Worm (Caenorhabditis elegans) whole organism, L3 larva: ENCODE results near the gene Y77E11A.23.

Source experiments
- R02D3.7 ChIP-seq: fragments of 150-350 bp; optimal IDR thresholded peaks from 2 replicates; lab custom pipeline; 2014; ENCODE audit warnings: missing biosample characterization, missing genetic modification characterization
- aly-2 ChIP-seq: fragments of 150-350 bp; optimal IDR thresholded peaks from 2 replicates; lab custom pipeline; 2014; ENCODE audit warnings: missing biosample characterization, missing genetic modification characterization
- ama-1 ChIP-seq: fragments of 150-350 bp; optimal IDR thresholded peaks from 2 replicates; lab custom pipeline; 2018
- ceh-28 ChIP-seq: fragments of 150-350 bp; optimal IDR thresholded peaks from 2 replicates; lab custom pipeline; 2014; ENCODE audit warnings: missing biosample characterization, missing genetic modification reagents, missing genetic modification characterization
- egl-5 ChIP-seq: fragments of 150-350 bp; optimal IDR thresholded peaks from 2 replicates; lab custom pipeline; 2017; ENCODE audit warnings: missing biosample characterization, missing genetic modification reagents, missing genetic modification characterization, inconsistent platforms
- eor-1 ChIP-seq, 2 experiments: fragments of 150-350 bp; optimal IDR thresholded peaks; 2 replicates each; lab custom pipeline; 2014 to 2018; ENCODE audit warnings: missing biosample characterization in 2 of 2, missing genetic modification characterization in 2 of 2
- fos-1 ChIP-seq: fragments of 150-350 bp; optimal IDR thresholded peaks from 2 replicates; lab custom pipeline; 2014; ENCODE audit warnings: missing biosample characterization, missing genetic modification characterization
- jun-1 ChIP-seq: fragments of 150-350 bp; optimal IDR thresholded peaks from 2 replicates; lab custom pipeline; 2014; ENCODE audit warnings: missing biosample characterization, missing genetic modification reagents, missing genetic modification characterization
- lin-15B ChIP-seq: fragments of 150-350 bp; optimal IDR thresholded peaks from 2 replicates; lab custom pipeline; 2014; ENCODE audit warnings: missing biosample characterization, missing genetic modification characterization
- lin-39 ChIP-seq: fragments of 150-350 bp; optimal IDR thresholded peaks from 2 replicates; lab custom pipeline; 2018; ENCODE audit warnings: missing biosample characterization, missing genetic modification reagents, missing genetic modification characterization
- lsy-12 ChIP-seq: sonication (generic microtip); optimal IDR thresholded peaks from 2 replicates; lab custom pipeline; 2016; ENCODE audit warnings: mild to moderate bottlenecking, missing genetic modification characterization, missing compliant biosample characterization
- mml-1 ChIP-seq: fragments of 150-350 bp; sonication (generic microtip); optimal IDR thresholded peaks from 3 replicates; lab custom pipeline; 2014; ENCODE audit warnings: missing biosample characterization, missing genetic modification characterization
- nhr-12 ChIP-seq: fragments of 150-350 bp; optimal IDR thresholded peaks from 2 replicates; lab custom pipeline; 2014; ENCODE audit warnings: missing biosample characterization, missing genetic modification characterization
- nhr-23 ChIP-seq: fragments of 150-350 bp; optimal IDR thresholded peaks from 2 replicates; lab custom pipeline; 2014; ENCODE audit warnings: missing biosample characterization, missing genetic modification reagents, missing genetic modification characterization
- nhr-237 ChIP-seq: fragments of 150-350 bp; optimal IDR thresholded peaks from 2 replicates; lab custom pipeline; 2014; ENCODE audit warnings: missing biosample characterization, missing genetic modification characterization
- nhr-25 ChIP-seq: sonication (generic microtip); optimal IDR thresholded peaks from 2 replicates; lab custom pipeline; 2017; ENCODE audit warnings: missing biosample characterization, missing genetic modification characterization
- nhr-28 ChIP-seq: fragments of 150-350 bp; optimal IDR thresholded peaks from 2 replicates; lab custom pipeline; 2014; ENCODE audit warnings: missing biosample characterization, missing genetic modification characterization
- nhr-43 ChIP-seq: sonication (generic microtip); optimal IDR thresholded peaks from 2 replicates; lab custom pipeline; 2016; ENCODE audit warnings: mild to moderate bottlenecking, missing genetic modification characterization, missing compliant biosample characterization; ENCODE audit not compliant: poor library complexity, severe bottlenecking
- nhr-67 ChIP-seq: fragments of 150-350 bp; optimal IDR thresholded peaks from 2 replicates; lab custom pipeline; 2014; ENCODE audit warnings: missing biosample characterization, missing genetic modification characterization
- nhr-76 ChIP-seq: fragments of 150-350 bp; sonication (generic microtip); optimal IDR thresholded peaks from 5 replicates; lab custom pipeline; 2014; ENCODE audit warnings: missing biosample characterization, missing genetic modification characterization
- pha-4 ChIP-seq: fragments of 150-350 bp; optimal IDR thresholded peaks from 2 replicates; lab custom pipeline; 2014; ENCODE audit warnings: missing biosample characterization, missing genetic modification reagents, missing genetic modification characterization
- pqm-1 ChIP-seq: fragments of 150-350 bp; optimal IDR thresholded peaks from 2 replicates; lab custom pipeline; 2017; ENCODE audit warnings: missing biosample characterization, missing genetic modification characterization, inconsistent platforms
- sea-2 ChIP-seq: fragments of 150-350 bp; sonication (generic microtip); optimal IDR thresholded peaks from 4 replicates; lab custom pipeline; 2014; ENCODE audit warnings: missing biosample characterization, missing genetic modification reagents, missing genetic modification characterization
- skn-1 ChIP-seq: fragments of 150-350 bp; optimal IDR thresholded peaks from 2 replicates; lab custom pipeline; 2014; ENCODE audit warnings: missing biosample characterization, missing genetic modification characterization
- snpc-4 ChIP-seq: fragments of 150-350 bp; optimal IDR thresholded peaks from 2 replicates; lab custom pipeline; 2014; ENCODE audit warnings: missing biosample characterization, missing genetic modification characterization
- tbx-2 ChIP-seq: sonication (generic microtip); optimal IDR thresholded peaks from 2 replicates; lab custom pipeline; 2016; ENCODE audit warnings: mild to moderate bottlenecking, missing genetic modification characterization, missing compliant biosample characterization
- unc-39 ChIP-seq: sonication (generic microtip); optimal IDR thresholded peaks from 4 replicates; lab custom pipeline; 2017; ENCODE audit warnings: missing biosample characterization, missing genetic modification characterization
- unc-62 ChIP-seq: fragments of 150-350 bp; sonication (generic microtip); optimal IDR thresholded peaks from 4 replicates; lab custom pipeline; 2014; ENCODE audit warnings: missing biosample characterization, missing genetic modification reagents, missing genetic modification characterization
- ztf-4 ChIP-seq: fragments of 150-350 bp; optimal IDR thresholded peaks from 2 replicates; lab custom pipeline; 2014; ENCODE audit warnings: missing biosample characterization, missing genetic modification characterization

Gene Y77E11A.23

DNA sequence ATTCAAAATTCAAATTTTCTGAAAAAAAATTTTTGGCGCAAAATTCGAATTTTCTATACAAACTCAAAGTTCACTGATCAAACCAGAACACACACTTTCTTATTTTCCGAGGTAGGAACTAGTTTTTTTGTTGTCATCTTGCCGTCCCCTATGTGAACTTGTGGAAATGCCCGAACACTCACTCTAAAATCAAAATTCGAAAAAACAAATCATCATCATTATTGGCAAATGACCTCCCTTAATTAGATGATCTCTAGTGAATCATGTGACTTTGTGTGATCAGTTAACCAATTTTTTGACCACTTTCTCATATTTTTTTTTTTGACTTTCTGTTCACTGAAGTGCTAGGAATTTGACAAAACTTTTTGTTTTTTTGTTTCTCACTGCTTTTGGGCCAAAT lies 22.3 kb upstream of the Y77E11A.23 start:
- peak; percentile 36 for TF ChIP-seq nhr-25 (tag; lab: Kevin White, UChicago)
- TF ChIP-seq nhr-76 (tag; lab: Kevin White, UChicago): no peak
- no peak for TF ChIP-seq fos-1 (tag; lab: Kevin White, UChicago)

DNA sequence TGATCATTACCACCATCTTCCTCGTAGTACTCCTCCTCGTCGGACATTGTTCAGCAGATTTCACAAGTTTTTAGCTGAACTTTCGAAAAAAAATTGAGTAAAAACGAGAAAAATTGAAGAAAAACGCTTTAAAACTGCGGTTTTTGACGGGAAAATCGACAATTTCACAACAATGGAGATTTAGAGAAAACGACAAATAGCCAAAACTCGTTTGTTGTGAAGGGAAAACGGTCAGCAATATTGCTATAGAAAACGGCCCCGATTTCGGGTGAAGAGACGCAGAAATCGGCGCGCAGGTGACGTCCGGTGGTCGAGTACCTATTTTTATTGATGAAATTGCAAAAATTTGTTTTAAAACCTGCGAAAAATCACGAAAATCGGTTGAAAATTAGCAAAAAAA lies 15.8 kb upstream of the Y77E11A.23 start, which contains the start of gene clp-7:
TSS of gene clp-7 (minus strand) at position 47 of the 400 bp plus-strand sequence.
- TF ChIP-seq nhr-43 (tag; lab: Kevin White, UChicago): no peak
- TF ChIP-seq nhr-25 (tag; lab: Kevin White, UChicago): peak; percentile 1
- TF ChIP-seq eor-1 (tag; optimal IDR thresholded peaks at IDR 0.05; lab: Kevin White, UChicago): no peak
- TF ChIP-seq nhr-23 (tag; lab: Kevin White, UChicago): peak; percentile 30
- no peak for TF ChIP-seq egl-5

DNA sequence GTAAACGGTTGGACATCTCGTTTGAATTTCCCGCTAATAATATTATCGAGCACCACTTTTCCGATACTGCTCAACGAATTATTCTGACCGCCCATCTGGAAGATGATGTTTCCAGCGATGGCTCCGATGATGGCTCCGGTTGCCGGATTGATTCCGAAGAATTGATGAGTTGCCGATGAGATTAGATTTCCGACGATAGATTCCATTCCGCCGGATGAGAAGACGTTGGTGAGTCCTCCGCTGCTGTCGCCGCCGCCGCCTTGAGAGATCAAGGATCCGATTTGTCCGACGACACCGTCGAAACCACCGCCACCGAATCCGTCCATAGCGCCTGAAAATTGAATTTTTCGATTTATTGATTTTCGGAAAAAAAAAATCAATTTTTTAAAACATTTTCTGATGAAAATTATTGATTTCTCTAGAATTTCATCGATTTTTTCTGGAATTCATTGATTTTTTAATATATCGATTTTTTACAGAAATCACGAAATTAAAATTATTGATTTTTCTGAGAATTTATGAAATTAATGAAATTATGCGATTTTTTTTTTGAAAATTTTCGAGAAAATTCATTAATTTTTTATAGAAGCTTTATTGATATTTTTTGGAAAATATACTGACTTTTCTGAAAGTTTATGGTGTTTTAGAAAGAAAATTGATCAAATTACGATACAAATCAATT lies 14.0 kb upstream of the Y77E11A.23 start:
- TF ChIP-seq snpc-4 (tag; lab: Kevin White, UChicago): no peak
- TF ChIP-seq ceh-28 (tag; lab: Kevin White, UChicago): peak; percentile 68

DNA sequence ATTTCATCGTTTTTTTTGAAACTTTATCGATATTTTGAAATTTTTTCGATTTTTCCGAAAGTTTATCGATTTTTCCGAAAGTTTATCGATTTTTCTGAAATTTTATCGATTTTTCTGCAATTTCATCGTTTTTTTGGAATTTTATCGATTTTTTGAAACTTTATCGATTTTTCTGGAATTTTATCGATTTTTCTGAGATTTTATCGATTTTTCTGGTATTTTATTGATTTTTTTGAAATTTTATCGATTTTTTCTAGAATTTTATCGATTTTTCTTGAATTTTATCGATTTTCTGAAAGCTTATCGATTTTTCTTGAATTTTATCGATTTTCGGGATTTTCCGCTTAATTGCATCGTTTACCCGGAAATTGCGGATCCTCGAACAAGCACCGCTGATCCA lies 13.3 kb upstream of the Y77E11A.23 start:
- TF ChIP-seq nhr-23 (tag; lab: Kevin White, UChicago) (no peak), ceh-28 (tag; lab: Kevin White, UChicago) (peak; percentile 97)
- TF ChIP-seq, all 47 proteins: peak for 1

DNA sequence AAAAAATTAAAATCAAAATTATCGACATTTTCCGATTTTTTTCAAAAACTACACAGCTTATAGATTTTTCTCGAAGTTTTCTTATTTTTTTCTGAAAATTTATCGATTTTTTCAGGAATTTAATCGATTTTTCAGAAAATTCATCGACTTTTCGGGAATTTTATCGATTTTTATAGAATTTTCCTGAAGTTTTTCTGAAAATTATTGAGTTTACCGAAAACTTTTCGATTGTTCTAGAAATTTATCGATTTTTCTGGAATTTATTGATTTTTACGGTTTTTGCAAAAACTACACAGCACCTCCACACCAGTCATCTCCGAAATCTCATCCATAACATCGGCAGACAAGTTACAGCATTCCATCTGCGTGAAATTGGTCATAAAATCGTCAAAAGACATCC lies 7.5 kb upstream of the Y77E11A.23 start:
- TF ChIP-seq tbx-2 (tag; lab: Kevin White, UChicago): no peak
- TF ChIP-seq nhr-28 (tag; lab: Kevin White, UChicago): no peak
- peak; percentile 84 for TF ChIP-seq ceh-28 (tag; lab: Kevin White, UChicago)
- TF ChIP-seq skn-1 (tag; lab: Kevin White, UChicago): no peak

DNA sequence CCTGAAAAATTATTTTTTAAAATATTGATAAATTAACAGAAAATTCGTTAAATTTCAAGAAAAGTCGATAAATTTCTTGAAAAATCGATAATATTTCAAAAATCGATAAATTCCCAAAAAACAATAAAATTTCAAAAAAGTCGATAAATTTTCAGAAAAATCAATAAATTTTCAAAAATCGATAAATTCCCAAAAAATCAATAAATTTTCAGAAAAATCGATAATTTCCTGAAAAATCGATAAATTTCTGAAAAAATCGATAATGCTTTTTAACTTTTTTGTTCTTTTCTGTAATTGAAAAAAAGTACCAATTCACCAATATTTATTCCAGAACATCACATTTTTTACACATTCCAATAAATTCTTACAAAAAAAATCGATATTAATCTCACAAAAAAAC lies 5.0 kb upstream of the Y77E11A.23 start:
- TF ChIP-seq snpc-4 (tag; lab: Kevin White, UChicago) (no peak), ceh-28 (tag; lab: Kevin White, UChicago) (peak; percentile 99)
- TF ChIP-seq, all 47 proteins: peak for 1

DNA sequence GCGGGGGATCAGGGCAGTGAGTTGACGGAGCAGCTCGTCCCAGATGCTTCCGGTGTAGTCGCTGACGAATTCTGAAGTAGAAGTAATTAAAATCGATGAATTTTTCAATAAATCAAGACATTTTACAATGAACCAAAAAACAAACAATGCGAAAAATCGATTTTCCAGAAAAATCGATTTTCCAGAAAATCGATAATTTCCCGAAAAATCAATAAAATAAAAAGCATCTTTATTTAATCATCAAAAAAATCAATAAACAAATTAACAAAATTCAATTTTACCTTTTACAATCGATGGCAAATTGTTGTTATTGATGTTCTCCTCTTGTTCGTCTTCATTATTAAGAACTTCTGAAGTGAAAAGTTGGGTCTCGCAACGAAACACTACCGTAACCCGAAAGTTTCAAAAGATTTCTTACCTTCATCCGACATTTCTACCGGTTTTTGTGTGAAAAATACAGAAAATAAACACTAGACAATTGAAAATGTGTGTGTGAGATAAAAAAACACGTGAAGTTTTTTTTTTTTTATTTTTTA lies 4.5 kb upstream of the Y77E11A.23 start, which contains the start of gene clp-6:
TSS of gene clp-6 (minus strand) at position 486 of the 536 bp plus-strand sequence.
- TF ChIP-seq R02D3.7 (tag; lab: Kevin White, UChicago) (no peak), ceh-28 (tag; lab: Kevin White, UChicago) (peak; percentile 93), mml-1 (tag; lab: Kevin White, UChicago) (no peak), lsy-12 (tag; lab: Kevin White, UChicago) (no peak), nhr-237 (tag; lab: Kevin White, UChicago) (no peak), skn-1 (tag; lab: Kevin White, UChicago) (no peak), nhr-67 (tag; lab: Kevin White, UChicago) (no peak), nhr-12 (tag; lab: Kevin White, UChicago) (no peak)

DNA sequence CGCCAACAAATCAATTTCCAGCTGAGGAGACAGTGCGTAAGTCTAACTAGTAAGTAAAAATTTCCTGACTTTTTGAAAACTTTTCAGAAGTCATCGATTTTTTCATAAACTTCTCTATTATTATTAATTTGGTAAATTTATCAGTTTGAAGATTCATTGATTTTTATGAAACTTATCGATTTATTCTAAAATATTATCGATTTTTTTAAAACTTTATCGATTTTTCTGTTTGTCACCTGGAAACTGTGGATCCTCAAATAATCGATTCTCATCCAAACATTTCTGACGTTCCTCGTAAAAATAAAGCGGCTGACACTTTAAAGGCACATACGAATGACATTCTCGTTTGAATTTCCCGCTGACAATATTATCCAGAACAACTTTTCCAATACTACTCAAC lies 3.8 kb upstream of the Y77E11A.23 start:
- TF ChIP-seq ceh-28 (tag; lab: Kevin White, UChicago): peak; percentile 87
- TF ChIP-seq pqm-1 (tag; lab: Kevin White, UChicago): no peak
- TF ChIP-seq jun-1: no peak
- TF ChIP-seq ztf-4 (tag; lab: Kevin White, UChicago): no peak
- TF ChIP-seq pha-4: no peak
- no peak for TF ChIP-seq ama-1 (lab: Kevin White, UChicago)

DNA sequence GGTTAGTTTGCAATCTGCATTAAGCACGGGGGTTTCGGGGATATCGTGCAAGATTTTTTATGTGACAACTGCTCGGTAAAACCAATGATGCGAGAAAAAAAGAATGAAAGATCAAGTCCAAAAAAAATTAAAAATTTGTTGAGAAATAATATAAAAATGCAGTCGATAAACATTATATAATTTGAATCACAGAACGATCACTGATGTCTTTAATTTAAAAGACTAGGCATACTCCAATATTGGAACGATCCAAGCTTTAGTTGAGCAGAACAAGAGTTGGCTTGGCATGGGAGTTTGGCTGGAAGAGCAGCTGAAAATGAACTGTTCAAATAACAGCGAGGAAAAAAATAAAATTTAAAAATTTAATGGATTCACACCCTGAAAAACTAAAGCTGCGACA lies 2.9 kb downstream of the Y77E11A.23 start, which contains the start of gene clec-171:
TSS of gene clec-171 (minus strand) at position 101 of the 400 bp plus-strand sequence.
- TF ChIP-seq aly-2 (tag; lab: Kevin White, UChicago): no peak
- TF ChIP-seq lin-39: no peak
- TF ChIP-seq unc-62: no peak
- no peak for TF ChIP-seq nhr-76 (tag; lab: Kevin White, UChicago)
- no peak for TF ChIP-seq lin-15B (tag; lab: Kevin White, UChicago)
- TF ChIP-seq sea-2: no peak
- no peak for TF ChIP-seq unc-39 (tag; lab: Kevin White, UChicago)
- no peak for TF ChIP-seq ztf-4 (tag; lab: Kevin White, UChicago)
- TF ChIP-seq tbx-2 (tag; lab: Kevin White, UChicago): no peak
